Fruit fly (Drosophila melanogaster) whole organism, pupa: ENCODE results near the gene dyw.

Experiments
- CG10348 ChIP-seq: fragments of 200-800 bp; sonication (Bioruptor generic); IDR thresholded peaks from 2 replicates; pipeline ENCODE4 v1.3.6; 2022; ENCODE audit warnings: missing biosample characterization, missing genetic modification characterization
- CG12605 ChIP-seq: fragments of 200-800 bp; sonication (Bioruptor generic); IDR thresholded peaks from 2 replicates; pipeline ENCODE4 v1.3.6; 2022; ENCODE audit warnings: missing biosample characterization, missing genetic modification characterization
- CG13204 ChIP-seq: fragments of 200-800 bp; sonication (Bioruptor generic); optimal IDR thresholded peaks from 2 replicates; lab custom pipeline; 2018; ENCODE audit warnings: missing biosample characterization, mild to moderate bottlenecking, missing genetic modification characterization, moderate library complexity
- CG14655 ChIP-seq: fragments of 200-800 bp; sonication (Bioruptor generic); optimal IDR thresholded peaks from 3 replicates; lab custom pipeline; 2017; ENCODE audit warnings: mild to moderate bottlenecking, missing biosample characterization, missing genetic modification reagents, missing genetic modification characterization
- CG15710 ChIP-seq: fragments of 200-800 bp; sonication (Bioruptor generic); optimal IDR thresholded peaks from 2 replicates; lab custom pipeline; 2018; ENCODE audit warnings: missing biosample characterization, mild to moderate bottlenecking, missing genetic modification characterization, moderate library complexity
- CG17806 ChIP-seq: fragments of 200-800 bp; sonication (Bioruptor generic); optimal IDR thresholded peaks from 2 replicates; lab custom pipeline; 2018; ENCODE audit warnings: missing biosample characterization, mild to moderate bottlenecking, missing genetic modification characterization, moderate library complexity
- CG32121 ChIP-seq: fragments of 200-800 bp; sonication (Bioruptor generic); IDR thresholded peaks from 2 replicates; pipeline ENCODE4 v1.3.6; 2022; ENCODE audit warnings: missing biosample characterization, missing genetic modification characterization
- CG34367 ChIP-seq: fragments of 200-800 bp; sonication (Bioruptor generic); optimal IDR thresholded peaks from 2 replicates; lab custom pipeline; 2018; ENCODE audit warnings: missing biosample characterization, mild to moderate bottlenecking, missing genetic modification characterization
- CG4496 ChIP-seq: fragments of 200-800 bp; sonication (Bioruptor generic); IDR thresholded peaks from 3 replicates; pipeline ENCODE4 v1.3.6; 2022; ENCODE audit warnings: missing biosample characterization, missing genetic modification characterization
- CG8159 ChIP-seq: fragments of 200-800 bp; sonication (Bioruptor generic); optimal IDR thresholded peaks from 3 replicates; lab custom pipeline; 2018; ENCODE audit warnings: missing biosample characterization, mild to moderate bottlenecking, missing genetic modification characterization, moderate library complexity
- CG8301 ChIP-seq: fragments of 200-800 bp; sonication (Bioruptor generic); optimal IDR thresholded peaks from 2 replicates; lab custom pipeline; 2018; ENCODE audit warnings: missing biosample characterization, mild to moderate bottlenecking, missing genetic modification characterization
- CG9948 ChIP-seq: fragments of 200-800 bp; sonication (Bioruptor generic); optimal IDR thresholded peaks from 2 replicates; lab custom pipeline; 2018; ENCODE audit warnings: missing biosample characterization, mild to moderate bottlenecking, missing genetic modification characterization, moderate library complexity
- D1 ChIP-seq: fragments of 200-800 bp; sonication (Bioruptor generic); optimal IDR thresholded peaks from 2 replicates; lab custom pipeline; 2018; ENCODE audit warnings: missing biosample characterization, mild to moderate bottlenecking, missing genetic modification characterization, moderate library complexity
- EcR ChIP-seq: fragments of 200-800 bp; sonication (Bioruptor generic); optimal IDR thresholded peaks from 3 replicates; lab custom pipeline; 2019; ENCODE audit warnings: missing biosample characterization, missing genetic modification characterization, mild to moderate bottlenecking, moderate library complexity, missing genetic modification reagents
- Ets98B ChIP-seq: fragments of 200-800 bp; sonication (Bioruptor generic); IDR thresholded peaks from 2 replicates; pipeline ENCODE4 v1.3.6; 2022; ENCODE audit warnings: missing biosample characterization, missing genetic modification characterization
- Pif1A ChIP-seq: fragments of 200-800 bp; sonication (Bioruptor generic); optimal IDR thresholded peaks from 3 replicates; lab custom pipeline; 2016; ENCODE audit warnings: missing biosample characterization, missing genetic modification characterization
- Pif1B ChIP-seq: fragments of 200-800 bp; sonication (Bioruptor generic); optimal IDR thresholded peaks from 3 replicates; lab custom pipeline; 2016; ENCODE audit warnings: missing biosample characterization, missing genetic modification characterization
- Snoo ChIP-seq: fragments of 200-800 bp; sonication (Bioruptor generic); optimal IDR thresholded peaks from 3 replicates; lab custom pipeline; 2017; ENCODE audit warnings: missing biosample characterization, mild to moderate bottlenecking, missing genetic modification characterization, inconsistent platforms
- fd96Ca ChIP-seq: fragments of 200-800 bp; sonication (Bioruptor generic); IDR thresholded peaks from 3 replicates; pipeline ENCODE4 v1.3.6; 2022; ENCODE audit warnings: missing biosample characterization, missing genetic modification characterization
- gl ChIP-seq: fragments of 200-800 bp; sonication (Bioruptor generic); optimal IDR thresholded peaks from 2 replicates; lab custom pipeline; 2018; ENCODE audit warnings: missing biosample characterization, mild to moderate bottlenecking, missing genetic modification characterization
- rn ChIP-seq: fragments of 200-800 bp; sonication (Bioruptor generic); IDR thresholded peaks from 2 replicates; pipeline ENCODE4 v1.3.6; 2022; ENCODE audit warnings: missing biosample characterization, missing genetic modification characterization

Gene dyw

dm6 chrX:2693786-2694185 is at the start of gene dyw:
dyw (minus strand) TSS chrX:2693886.
- TF ChIP-seq CG8159 (no peak), CG9948 (no peak), Pif1A (GFP tag; lab: Kevin White, UChicago) (no peak)

dm6 chrX:2743020-2743419 is 49.3 kb upstream of the dyw start:
- TF ChIP-seq CG12605 (GFP tag; lab: Robert Waterston, UW), result peak; percentile 25; the same call in 1 of the 2 replicates
- TF ChIP-seq D1 (tag; lab: Kevin White, UChicago), result no peak
- TF ChIP-seq Pif1B (GFP tag; lab: Kevin White, UChicago), result no peak
- TF ChIP-seq CG9948, result no peak
- no peak for TF ChIP-seq CG34367 (tag; lab: Kevin White, UChicago)
- no peak for TF ChIP-seq CG14655 (GFP tag; lab: Kevin White, UChicago)
- TF ChIP-seq Pif1A (GFP tag; lab: Kevin White, UChicago), result peak; percentile 17
- no peak for TF ChIP-seq CG8301 (tag; lab: Kevin White, UChicago)
- no peak for TF ChIP-seq CG15710 (tag; lab: Kevin White, UChicago)
- peak; percentile 74 for TF ChIP-seq fd96Ca (GFP tag; lab: Robert Waterston, UW)
- no peak for TF ChIP-seq CG13204 (GFP tag; lab: Kevin White, UChicago)
- peak; percentile 80 for TF ChIP-seq Ets98B (GFP tag; lab: Robert Waterston, UW)
- peak; percentile 79 for TF ChIP-seq CG4496 (GFP tag; lab: Robert Waterston, UW)
- peak; percentile 1 for TF ChIP-seq Snoo
- TF ChIP-seq CG8159, result no peak
- TF ChIP-seq gl, result no peak
- no peak for TF ChIP-seq CG10348 (GFP tag; lab: Robert Waterston, UW)
- peak; percentile 75 for TF ChIP-seq CG32121 (GFP tag; lab: Robert Waterston, UW)
- no peak for TF ChIP-seq EcR (GFP tag; lab: Kevin White, UChicago)
- no peak for TF ChIP-seq CG17806 (tag; lab: Kevin White, UChicago)
- no peak for TF ChIP-seq rn (GFP tag; lab: Robert Waterston, UW)

- TF ChIP-seq D1 (tag; lab: Kevin White, UChicago) (no peak), CG15710 (tag; lab: Kevin White, UChicago) (peak; percentile 41), CG17806 (tag; lab: Kevin White, UChicago) (no peak), Snoo (no peak), gl (peak; percentile 65), CG14655 (GFP tag; lab: Kevin White, UChicago) (no peak), CG8159 (peak; percentile 12), Ets98B (GFP tag; lab: Robert Waterston, UW) (peak; percentile 62; the same call in 1 of the 2 replicates), CG32121 (GFP tag; lab: Robert Waterston, UW) (peak; percentile 45; the same call in 1 of the 2 replicates), CG10348 (GFP tag; lab: Robert Waterston, UW) (no peak), Pif1B (GFP tag; lab: Kevin White, UChicago) (peak; percentile 55), CG13204 (GFP tag; lab: Kevin White, UChicago) (no peak), EcR (GFP tag; lab: Kevin White, UChicago) (no peak), CG12605 (GFP tag; lab: Robert Waterston, UW) (peak; percentile 85), rn (GFP tag; lab: Robert Waterston, UW) (no peak), fd96Ca (GFP tag; lab: Robert Waterston, UW) (no peak), Pif1A (GFP tag; lab: Kevin White, UChicago) (peak; percentile 50), CG8301 (tag; lab: Kevin White, UChicago) (peak; percentile 3), CG34367 (tag; lab: Kevin White, UChicago) (peak; percentile 30), CG9948 (peak; percentile 8), CG4496 (GFP tag; lab: Robert Waterston, UW) (peak; percentile 59; the same call in 2 of the 3 replicates)
Observed at dm6 chrX:2742067-2742466, 48.4 kb upstream of the dyw start.

dm6 chrX:2740084-2740483 is 46.4 kb upstream of the dyw start, which contains the start of gene kirre:
kirre (plus strand) TSS chrX:2740384.
- TF ChIP-seq CG12605 (GFP tag; lab: Robert Waterston, UW) (no peak), CG8301 (tag; lab: Kevin White, UChicago) (no peak), CG4496 (GFP tag; lab: Robert Waterston, UW) (no peak)

- TF ChIP-seq CG4496 (GFP tag; lab: Robert Waterston, UW), result 0 out of 3 replicates have a peak, but pooled peaks have one; percentile 24
- TF ChIP-seq Ets98B (GFP tag; lab: Robert Waterston, UW), result no peak
Observed at dm6 chrX:2738663-2739062, 45.0 kb upstream of the dyw start, which contains the start of gene crm. crm (minus strand) TSS chrX:2738773.

- TF ChIP-seq rn (GFP tag; lab: Robert Waterston, UW) (no peak), CG17806 (tag; lab: Kevin White, UChicago) (peak; percentile 19), CG12605 (GFP tag; lab: Robert Waterston, UW) (no peak), CG10348 (GFP tag; lab: Robert Waterston, UW) (no peak), CG15710 (tag; lab: Kevin White, UChicago) (peak; percentile 59), CG4496 (GFP tag; lab: Robert Waterston, UW) (peak; percentile 61; the same call in 2 of the 3 replicates), CG9948 (peak; percentile 16), gl (no peak), CG8159 (peak; percentile 61), CG34367 (tag; lab: Kevin White, UChicago) (peak; percentile 40), D1 (tag; lab: Kevin White, UChicago) (no peak), fd96Ca (GFP tag; lab: Robert Waterston, UW) (peak; percentile 52; the same call in 1 of the 3 replicates), CG8301 (tag; lab: Kevin White, UChicago) (no peak)
Observed at dm6 chrX:2732127-2732526, 38.4 kb upstream of the dyw start, which contains the start of the genes ttm50 and CG2712. ttm50 (minus strand) TSS chrX:2732190. CG2712 (plus strand) TSS chrX:2732469.
